Fruit fly (Drosophila melanogaster): ENCODE results near the gene BomT3.

Gene BomT3

dm6 chr3R:22043748-22044402 lies 42.3 kb downstream of the BomT3 start:
- TF ChIP-seq acj6 (GFP tag; optimal IDR thresholded peaks at IDR 0.05) (peak; percentile 0), CG11762 (GFP tag; optimal IDR thresholded peaks at IDR 0.05; ENCODE audit: insufficient read depth) (no peak), eg (GFP tag; IDR thresholded peaks at IDR 0.05) (no peak), topi (GFP tag; optimal IDR thresholded peaks at IDR 0.05) (peak; percentile 10), CG11902 (GFP tag; optimal IDR thresholded peaks at IDR 0.05) (no peak), CG6163 (GFP tag; IDR thresholded peaks at IDR 0.05) (peak; percentile 63), lz (GFP tag; optimal IDR thresholded peaks at IDR 0.05) (peak; percentile 32), Eip75B (GFP tag; optimal IDR thresholded peaks at IDR 0.05) (no peak), achi (GFP tag; optimal IDR thresholded peaks at IDR 0.05) (no peak), Hr39 (GFP tag; optimal IDR thresholded peaks at IDR 0.05) (peak; percentile 40), Sox15 (GFP tag; optimal IDR thresholded peaks at IDR 0.05) (no peak), CG31627 (GFP tag; optimal IDR thresholded peaks at IDR 0.05) (peak; percentile 31), Eip93F (GFP tag; optimal IDR thresholded peaks at IDR 0.05) (no peak), CG34406 (GFP tag; optimal IDR thresholded peaks at IDR 0.05) (no peak), Smox (GFP tag; optimal IDR thresholded peaks at IDR 0.05) (peak; percentile 29), CG6854 (GFP tag; optimal IDR thresholded peaks at IDR 0.05) (no peak), CG10631 (GFP tag; optimal IDR thresholded peaks at IDR 0.05) (peak; percentile 31), CG6792 (GFP tag; optimal IDR thresholded peaks at IDR 0.05) (no peak), CG7368 (GFP tag; optimal IDR thresholded peaks at IDR 0.05) (no peak), CG8319 (GFP tag; optimal IDR thresholded peaks at IDR 0.05) (no peak), esn (GFP tag; optimal IDR thresholded peaks at IDR 0.05) (peak; percentile 31), CG11294 (GFP tag; IDR thresholded peaks at IDR 0.05) (no peak), pdm3 (GFP tag; optimal IDR thresholded peaks at IDR 0.05) (peak; percentile 9), Lpt (GFP tag; optimal IDR thresholded peaks at IDR 0.05) (peak; percentile 29), CG3032 (tag; optimal IDR thresholded peaks at IDR 0.05) (no peak), salr (GFP tag; optimal IDR thresholded peaks at IDR 0.05) (no peak), OdsH (GFP tag; optimal IDR thresholded peaks at IDR 0.05) (no peak), Gug (GFP tag; IDR thresholded peaks at IDR 0.05) (no peak), cyc (GFP tag; optimal IDR thresholded peaks at IDR 0.05) (peak; percentile 40), CG1621 (tag; optimal IDR thresholded peaks at IDR 0.05) (no peak), Sox14 (GFP tag; optimal IDR thresholded peaks at IDR 0.05) (peak; percentile 62), Sox102F (GFP tag; optimal IDR thresholded peaks at IDR 0.05) (peak; percentile 62), CG9139 (GFP tag; optimal IDR thresholded peaks at IDR 0.05) (no peak), svp (GFP tag) (peak; percentile 66), Ets96B (tag; optimal IDR thresholded peaks at IDR 0.05) (no peak), CG32006 (GFP tag; optimal IDR thresholded peaks at IDR 0.05) (no peak), CG6808 (GFP tag; optimal IDR thresholded peaks at IDR 0.05) (no peak), CG6276 (GFP tag; optimal IDR thresholded peaks at IDR 0.05) (no peak), dsx (GFP tag; optimal IDR thresholded peaks at IDR 0.05; ENCODE audit: poor library complexity, severe bottlenecking) (peak; percentile 67), Hr38 (GFP tag; optimal IDR thresholded peaks at IDR 0.05) (no peak), Eip78C (GFP tag) (peak; percentile 76), vri (GFP tag; optimal IDR thresholded peaks at IDR 0.05) (peak; percentile 39), ss (GFP tag; optimal IDR thresholded peaks at IDR 0.05) (peak; percentile 32 to 43), CG8632 (GFP tag; optimal IDR thresholded peaks at IDR 0.05) (no peak), fkh (GFP tag; optimal IDR thresholded peaks at IDR 0.05) (peak; percentile 14), CG8119 (GFP tag; IDR thresholded peaks at IDR 0.05) (no peak), CG3919 (GFP tag; optimal IDR thresholded peaks at IDR 0.05) (peak; percentile 34), Met (GFP tag; optimal IDR thresholded peaks at IDR 0.05) (peak; percentile 35)
